Worm (Caenorhabditis elegans) whole organism, young adult: ENCODE results near the gene sop-2.

Experiments
- F23B12.7 ChIP-seq: sonication (generic microtip); optimal IDR thresholded peaks from 2 replicates; lab custom pipeline; 2017; ENCODE audit warnings: missing genetic modification characterization, mild to moderate bottlenecking, missing compliant biosample characterization, antibody characterized with exemption, moderate library complexity; ENCODE audit not compliant: insufficient read depth
- F55B11.4 ChIP-seq: sonication (generic microtip); optimal IDR thresholded peaks from 2 replicates; lab custom pipeline; 2016; ENCODE audit warnings: missing compliant biosample characterization, missing genetic modification characterization, borderline replicate concordance; ENCODE audit not compliant: insufficient read depth
- F57A8.1 ChIP-seq: fragments of 200-800 bp; sonication (Bioruptor generic); optimal IDR thresholded peaks from 2 replicates; lab custom pipeline; 2018; ENCODE audit warnings: mild to moderate bottlenecking, missing genetic modification characterization, moderate library complexity, missing compliant biosample characterization
- Y53G8AR.9 ChIP-seq: fragments of 200-800 bp; sonication (Bioruptor generic); conservative IDR thresholded peaks from 2 replicates; pipeline ENCODE4 v1.3.6; 2022; ENCODE audit warnings: missing genetic modification reagents, missing genetic modification characterization, missing compliant biosample characterization
- Y79H2A.3 ChIP-seq: fragments of 200-800 bp; sonication (Bioruptor generic); conservative IDR thresholded peaks from 2 replicates; pipeline ENCODE4 v1.3.6; 2022; ENCODE audit warnings: missing genetic modification reagents, missing genetic modification characterization, missing compliant biosample characterization
- attf-3 ChIP-seq: fragments of 200-800 bp; sonication (Bioruptor generic); conservative IDR thresholded peaks from 2 replicates; pipeline ENCODE4 v1.3.6; 2022; ENCODE audit warnings: missing genetic modification reagents, missing genetic modification characterization, missing compliant biosample characterization
- ccch-3 ChIP-seq: fragments of 200-800 bp; sonication (Bioruptor generic); optimal IDR thresholded peaks from 2 replicates; lab custom pipeline; 2018; ENCODE audit warnings: mild to moderate bottlenecking, missing genetic modification characterization, missing compliant biosample characterization
- cebp-2 ChIP-seq: fragments of 200-800 bp; sonication (Bioruptor generic); IDR thresholded peaks from 2 replicates; pipeline ENCODE4 v1.3.6; 2022; ENCODE audit warnings: missing genetic modification characterization, missing compliant biosample characterization
- ceh-27 ChIP-seq: fragments of 200-800 bp; sonication (Bioruptor generic); optimal IDR thresholded peaks from 2 replicates; lab custom pipeline; 2018; ENCODE audit warnings: mild to moderate bottlenecking, missing genetic modification characterization, moderate library complexity, missing compliant biosample characterization
- dpff-1 ChIP-seq: sonication (generic microtip); optimal IDR thresholded peaks from 2 replicates; lab custom pipeline; 2017; ENCODE audit warnings: mild to moderate bottlenecking, missing genetic modification characterization, missing compliant biosample characterization
- hlh-26 ChIP-seq: fragments of 200-800 bp; sonication (Bioruptor generic); conservative IDR thresholded peaks from 2 replicates; pipeline ENCODE4 v1.3.6; 2022; ENCODE audit warnings: missing genetic modification reagents, missing genetic modification characterization, missing compliant biosample characterization
- hsf-1 ChIP-seq: fragments of 200-800 bp; sonication (Bioruptor generic); IDR thresholded peaks from 2 replicates; pipeline ENCODE4 v1.3.6; 2022; ENCODE audit warnings: missing genetic modification reagents, missing genetic modification characterization, missing compliant biosample characterization
- lin-26 ChIP-seq: fragments of 200-800 bp; sonication (Bioruptor generic); IDR thresholded peaks from 2 replicates; pipeline ENCODE4 v1.3.6; 2022; ENCODE audit warnings: missing genetic modification reagents, missing genetic modification characterization, missing compliant biosample characterization
- lin-35 ChIP-seq, 3 experiments: fragments of 150-350 bp in 2 of 3; sonication (generic microtip) in 1 of 3; optimal IDR thresholded peaks; 2 replicates each; lab custom pipeline; 2014 to 2018; ENCODE audit warnings: missing biosample characterization in 3 of 3, missing genetic modification characterization in 3 of 3, missing genetic modification reagents in 3 of 3
- mes-4 ChIP-seq: sonication (generic microtip); optimal IDR thresholded peaks from 2 replicates; lab custom pipeline; 2016; ENCODE audit warnings: missing genotype, missing genetic modification characterization, missing compliant biosample characterization
- mxl-1 ChIP-seq: sonication (generic microtip); optimal IDR thresholded peaks from 2 replicates; lab custom pipeline; 2016; ENCODE audit warnings: missing genetic modification characterization, missing compliant biosample characterization
- nhr-179 ChIP-seq: sonication (generic microtip); optimal IDR thresholded peaks from 2 replicates; lab custom pipeline; 2016; ENCODE audit warnings: mild to moderate bottlenecking, missing genetic modification characterization, missing compliant biosample characterization
- pbrm-1 ChIP-seq: fragments of 200-800 bp; sonication (Bioruptor generic); IDR thresholded peaks from 2 replicates; pipeline ENCODE4 v1.3.6; 2022; ENCODE audit warnings: missing genetic modification reagents, missing genetic modification characterization, missing compliant biosample characterization
- rcor-1 ChIP-seq: fragments of 200-800 bp; sonication (Bioruptor generic); IDR thresholded peaks from 2 replicates; pipeline ENCODE4 v1.3.6; 2022; ENCODE audit warnings: missing genetic modification reagents, missing genetic modification characterization, missing compliant biosample characterization
- rec-8 ChIP-seq, 2 experiments: sonication (generic microtip); optimal IDR thresholded peaks; 2 replicates each; lab custom pipeline; 2016; ENCODE audit warnings: mild to moderate bottlenecking in 2 of 2, missing genetic modification characterization in 2 of 2, missing genetic modification reagents in 2 of 2, missing genotype in 2 of 2, missing biosample characterization in 1 of 2, missing compliant biosample characterization in 1 of 2, moderate library complexity in 1 of 2
- snpc-1.3 ChIP-seq: sonication (generic microtip); optimal IDR thresholded peaks from 2 replicates; lab custom pipeline; 2017; ENCODE audit warnings: missing genetic modification characterization, mild to moderate bottlenecking, missing compliant biosample characterization, antibody characterized with exemption, moderate library complexity, missing genotype, missing genetic modification reagents; ENCODE audit not compliant: insufficient read depth
- snpc-3.4 ChIP-seq: sonication (generic microtip); optimal IDR thresholded peaks from 2 replicates; lab custom pipeline; 2017; ENCODE audit warnings: missing genetic modification characterization, mild to moderate bottlenecking, missing compliant biosample characterization, antibody characterized with exemption, moderate library complexity, missing genotype, missing genetic modification reagents
- unc-130 ChIP-seq: sonication (generic microtip); optimal IDR thresholded peaks from 2 replicates; lab custom pipeline; 2016; ENCODE audit warnings: missing genetic modification reagents, missing genetic modification characterization, missing compliant biosample characterization
- ztf-26 ChIP-seq: sonication (generic microtip); optimal IDR thresholded peaks from 2 replicates; lab custom pipeline; 2017; ENCODE audit warnings: missing genetic modification characterization, missing compliant biosample characterization
- ztf-28 ChIP-seq: fragments of 200-800 bp; sonication (Bioruptor generic); IDR thresholded peaks from 2 replicates; pipeline ENCODE4 v1.3.6; 2022; ENCODE audit warnings: missing genetic modification reagents, missing genetic modification characterization, missing compliant biosample characterization
- ztf-3 ChIP-seq: fragments of 200-800 bp; sonication (Bioruptor generic); optimal IDR thresholded peaks from 2 replicates; lab custom pipeline; 2018; ENCODE audit warnings: mild to moderate bottlenecking, missing genetic modification characterization, missing compliant biosample characterization

sop-2 gene

ce11 chrII:12393690-12394089, 53.9 kb downstream of the sop-2 start, which contains the start of gene Y57A10B.7:
TSS of gene Y57A10B.7 (minus strand) at chrII:12393790.
- TF ChIP-seq nhr-179 (no peak), hsf-1 (no peak), ceh-27 (no peak), Y53G8AR.9 (GFP tag; lab: Robert Waterston, UW) (no peak), ccch-3 (GFP tag; lab: Kevin White, UChicago) (no peak), hlh-26 (no peak), lin-35 (GFP tag; optimal IDR thresholded peaks at IDR 0.05; lab: Kevin White, UChicago) (no peak), F55B11.4 (tag; lab: Kevin White, UChicago) (no peak), dpff-1 (tag; lab: Kevin White, UChicago) (no peak), snpc-3.4 (tag; lab: Kevin White, UChicago) (no peak), unc-130 (GFP tag; lab: Kevin White, UChicago) (no peak), cebp-2 (GFP tag; lab: Robert Waterston, UW) (no peak), rec-8 (tag; optimal IDR thresholded peaks at IDR 0.05; lab: Kevin White, UChicago) (no peak), ztf-28 (GFP tag; lab: Robert Waterston, UW) (no peak), rcor-1 (GFP tag; lab: Robert Waterston, UW) (no peak), Y79H2A.3 (no peak), ztf-3 (no peak)
- TF ChIP-seq, all 124 proteins: peak for 0

- TF ChIP-seq nhr-179 (no peak), unc-130 (GFP tag; lab: Kevin White, UChicago) (no peak), ztf-26 (tag; lab: Kevin White, UChicago) (no peak), pbrm-1 (no peak), F23B12.7 (no peak), Y79H2A.3 (no peak), lin-26 (GFP tag; lab: Robert Waterston, UW) (no peak), snpc-1.3 (no peak), mes-4 (tag; lab: Kevin White, UChicago) (no peak), dpff-1 (tag; lab: Kevin White, UChicago) (no peak), mxl-1 (tag; lab: Kevin White, UChicago) (no peak), F57A8.1 (GFP tag; lab: Kevin White, UChicago) (no peak), attf-3 (GFP tag; lab: Robert Waterston, UW) (no peak)
Observed at ce11 chrII:12394138-12394537, 54.4 kb downstream of the sop-2 start.
